Fruit fly (Drosophila melanogaster) whole organism, prepupa: ENCODE measurements around the gene Tollo.
A peak's percentile ranks its signal among the peaks of the same experiment; 100 is the strongest.

Experiments used
- CG1621 ChIP-seq: fragments of 200-800 bp; sonication (Bioruptor generic); optimal IDR thresholded peaks from 3 replicates; lab custom pipeline; 2018; ENCODE audit warnings: missing biosample characterization, mild to moderate bottlenecking, missing genetic modification characterization
- CG31627 ChIP-seq: fragments of 200-800 bp; sonication (Bioruptor generic); optimal IDR thresholded peaks from 3 replicates; lab custom pipeline; 2016; ENCODE audit warnings: missing biosample characterization, missing genetic modification characterization
- CG32006 ChIP-seq: fragments of 200-800 bp; sonication (Bioruptor generic); optimal IDR thresholded peaks from 3 replicates; lab custom pipeline; 2017; ENCODE audit warnings: missing biosample characterization, mild to moderate bottlenecking, missing genetic modification characterization
- CG34406 ChIP-seq: fragments of 200-800 bp; sonication (Bioruptor generic); optimal IDR thresholded peaks from 3 replicates; lab custom pipeline; 2016; ENCODE audit warnings: missing biosample characterization, missing genetic modification characterization
- CG6854 ChIP-seq: fragments of 200-800 bp; sonication (Bioruptor generic); optimal IDR thresholded peaks from 2 replicates; lab custom pipeline; 2017; ENCODE audit warnings: missing biosample characterization, mild to moderate bottlenecking, missing genetic modification characterization
- CG8319 ChIP-seq: fragments of 200-800 bp; sonication (Bioruptor generic); optimal IDR thresholded peaks from 3 replicates; lab custom pipeline; 2016; ENCODE audit warnings: missing biosample characterization, missing genetic modification characterization
- Eip78C ChIP-seq: fragments of 200-800 bp; sonication (Bioruptor generic); peaks from one replicate; lab custom pipeline; 2016; ENCODE audit warnings: missing biosample characterization, missing genetic modification characterization
- Ets96B ChIP-seq: fragments of 200-800 bp; optimal IDR thresholded peaks from 2 replicates; lab custom pipeline; 2019; ENCODE audit warnings: missing biosample characterization, mild to moderate bottlenecking, missing genetic modification characterization, moderate library complexity
- Hr38 ChIP-seq: sonication (Bioruptor generic); optimal IDR thresholded peaks from 2 replicates; lab custom pipeline; 2016; ENCODE audit warnings: missing biosample characterization, missing genetic modification characterization
- Hr4 ChIP-seq: fragments of 200-800 bp; sonication (Bioruptor generic); optimal IDR thresholded peaks from 3 replicates; lab custom pipeline; 2016; ENCODE audit warnings: missing biosample characterization, missing genetic modification characterization
- Sox102F ChIP-seq: fragments of 200-800 bp; sonication (Bioruptor generic); optimal IDR thresholded peaks from 2 replicates; lab custom pipeline; 2016; ENCODE audit warnings: missing biosample characterization, mild to moderate bottlenecking, missing genetic modification characterization
- dsx ChIP-seq: fragments of 200-800 bp; optimal IDR thresholded peaks from 3 replicates; lab custom pipeline; 2019; ENCODE audit warnings: missing biosample characterization, mild to moderate bottlenecking, missing genetic modification characterization, moderate library complexity; ENCODE audit not compliant: poor library complexity, severe bottlenecking
- fkh ChIP-seq: fragments of 200-800 bp; sonication (Bioruptor generic); optimal IDR thresholded peaks from 3 replicates; lab custom pipeline; 2017; ENCODE audit warnings: missing biosample characterization, mild to moderate bottlenecking, missing genetic modification characterization, moderate library complexity
- net ChIP-seq: fragments of 200-800 bp; sonication (Bioruptor generic); optimal IDR thresholded peaks from 3 replicates; lab custom pipeline; 2016; ENCODE audit warnings: missing biosample characterization, missing genetic modification characterization

DNA sequence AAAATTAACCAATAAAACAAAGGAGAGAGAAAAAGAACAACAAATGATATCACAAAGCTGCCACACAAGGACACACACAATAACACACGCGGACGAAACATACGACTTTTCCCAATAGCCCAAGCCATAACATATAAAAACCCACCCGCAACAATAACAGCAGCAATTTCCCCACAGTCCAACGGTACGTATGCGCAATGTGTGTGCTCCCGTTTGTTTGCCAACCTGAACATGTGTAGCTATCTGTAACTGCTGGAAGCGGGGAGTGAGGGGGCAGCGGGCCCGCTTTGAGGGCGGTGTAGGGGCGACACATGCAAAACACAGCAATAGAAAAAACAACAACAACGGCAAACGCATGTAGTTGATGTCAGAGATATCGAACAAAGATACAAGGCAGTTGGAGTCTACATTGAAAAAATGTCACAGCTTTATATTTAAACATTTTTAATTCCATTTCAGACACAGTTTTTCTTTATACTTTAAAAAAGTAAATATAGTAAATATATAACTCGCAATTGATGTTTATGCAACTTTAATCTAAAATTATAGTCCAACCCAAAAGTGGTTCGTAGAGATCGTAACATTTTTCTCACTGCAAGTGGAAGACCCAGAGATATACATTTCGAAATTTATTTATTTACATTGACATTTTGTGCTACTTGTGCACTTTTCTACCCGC is 33.4 kb downstream of the Tollo start:
- TF ChIP-seq Hr38 (GFP tag; lab: Kevin White, UChicago) (no peak), Sox102F (GFP tag; lab: Kevin White, UChicago) (no peak), CG31627 (GFP tag; lab: Kevin White, UChicago) (no peak), Eip78C (GFP tag; lab: Kevin White, UChicago) (peak; percentile 14), CG34406 (GFP tag; lab: Kevin White, UChicago) (no peak), CG6854 (GFP tag; lab: Kevin White, UChicago) (no peak), Ets96B (tag; lab: Kevin White, UChicago) (no peak), dsx (GFP tag; lab: Kevin White, UChicago) (no peak), fkh (peak; percentile 32), net (no peak), CG1621 (no peak), CG8319 (GFP tag; lab: Kevin White, UChicago) (no peak), Hr4 (GFP tag; lab: Kevin White, UChicago) (no peak), CG32006 (peak; percentile 15)
